Fruit fly (Drosophila melanogaster) whole organism, prepupa: ENCODE results near the gene dnc.

Source experiments
- Lpt ChIP-seq: fragments of 200-800 bp; sonication (Bioruptor generic); optimal IDR thresholded peaks from 3 replicates; lab custom pipeline; 2016; ENCODE audit warnings: missing biosample characterization, missing genetic modification characterization
- dsx ChIP-seq: fragments of 200-800 bp; optimal IDR thresholded peaks from 3 replicates; lab custom pipeline; 2019; ENCODE audit warnings: missing biosample characterization, mild to moderate bottlenecking, missing genetic modification characterization, moderate library complexity; ENCODE audit not compliant: poor library complexity, severe bottlenecking

DNA sequence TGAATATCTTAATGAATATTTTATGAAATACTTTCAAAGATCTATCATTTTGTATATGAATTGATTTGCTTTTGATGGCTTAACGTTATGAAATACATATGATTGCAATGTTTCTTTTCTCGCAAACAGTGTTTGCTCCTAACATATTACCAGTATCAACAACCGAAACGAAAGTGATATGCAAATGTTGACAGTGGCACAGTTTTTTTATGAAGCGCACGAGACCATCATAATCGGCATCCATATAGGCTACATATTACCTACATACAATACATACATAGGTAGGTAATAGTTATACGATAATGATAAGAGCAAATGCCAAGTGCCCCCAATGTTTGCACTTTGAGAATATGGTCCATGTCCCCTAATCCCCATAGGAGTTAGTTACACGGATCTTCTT is 182.6 kb downstream of the dnc start:
- TF ChIP-seq Lpt (GFP tag; lab: Kevin White, UChicago), result no peak
- TF ChIP-seq dsx (GFP tag; lab: Kevin White, UChicago), result no peak
